Fruit fly (Drosophila melanogaster) ovary, adult (tissue): ENCODE results near the gene melt.

ENCODE experiments used
- CG17801 ChIP-seq: fragments of 200-800 bp; optimal IDR thresholded peaks from 2 replicates; lab custom pipeline; 2019; ENCODE audit warnings: missing biosample characterization, mild to moderate bottlenecking, missing genetic modification characterization, moderate library complexity; ENCODE audit not compliant: partially characterized antibody

Gene melt

DNA sequence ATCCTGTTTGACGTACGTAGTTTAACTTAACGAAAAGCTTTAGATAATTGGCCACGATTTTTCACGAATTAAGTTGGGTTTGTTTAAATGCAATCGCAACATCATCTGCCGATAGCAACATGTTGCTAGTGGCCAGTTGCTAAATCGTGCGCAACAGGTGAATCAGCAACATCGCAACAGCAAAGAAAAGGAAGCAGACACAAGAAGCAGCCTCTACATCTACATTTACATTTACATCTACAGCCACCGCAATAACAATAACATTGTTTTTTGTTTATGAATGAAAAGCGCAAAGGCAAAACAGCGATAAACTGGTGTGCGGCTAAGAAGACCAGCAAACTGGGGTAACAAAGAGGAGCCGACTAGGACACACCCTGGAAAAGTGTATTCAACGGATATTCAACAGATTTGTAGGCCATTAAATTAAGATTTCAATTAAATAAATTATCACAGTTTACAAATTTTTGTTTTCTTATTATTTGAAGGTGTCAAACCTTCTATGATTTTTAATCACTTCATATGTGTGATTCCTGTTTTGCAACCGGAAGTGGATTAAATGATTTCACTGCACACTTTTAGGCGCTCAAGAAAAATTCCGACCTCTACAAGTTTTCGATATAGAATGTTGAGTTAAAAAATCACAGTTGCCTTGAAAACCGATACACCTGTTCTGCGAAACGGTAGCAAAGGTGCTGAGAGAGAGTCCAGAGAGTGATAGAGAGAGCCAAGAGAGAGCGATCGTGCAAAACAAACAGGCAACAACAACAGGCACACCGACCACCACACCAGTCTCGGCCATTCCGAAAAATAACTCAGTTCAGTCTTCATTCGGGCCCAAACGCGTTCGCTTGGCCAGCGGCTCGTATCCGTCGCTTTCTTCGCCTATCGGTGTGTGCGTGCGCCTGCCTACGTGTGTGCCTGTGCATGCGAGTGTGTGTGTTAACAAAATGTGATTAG is at the start of gene melt:
Gene melt, plus strand, starts transcription at position 818 of the 957 bp plus-strand sequence.
- peak; percentile 69 for TF ChIP-seq CG17801

dm6 chr3L:7086093-7086492 is 48.2 kb upstream of the melt start:
- TF ChIP-seq CG17801 = no peak

dm6 chr3L:7086558-7087059 is 47.7 kb upstream of the melt start, which contains the start of gene Cpr65Ea:
TSS of gene Cpr65Ea (minus strand) at chr3L:7086608.
- no peak for TF ChIP-seq CG17801

DNA sequence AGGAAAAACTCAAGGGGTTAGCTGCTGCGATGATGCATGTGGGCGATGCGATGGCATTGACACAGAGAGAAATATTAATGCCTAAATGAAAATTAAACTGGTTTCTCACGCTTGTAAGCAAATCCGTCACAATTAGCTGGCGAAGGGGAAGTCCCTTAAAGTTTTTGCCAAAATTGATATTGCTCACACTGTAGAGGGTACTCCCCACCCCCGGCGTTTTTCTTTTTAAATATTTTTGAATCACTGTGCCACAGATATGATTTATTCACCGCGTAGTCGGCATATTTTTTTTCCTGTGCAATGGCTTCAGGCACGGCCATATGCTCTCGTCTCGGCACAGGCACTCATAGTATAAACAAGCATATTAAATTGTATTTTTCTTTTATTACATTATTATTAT is 47.0 kb upstream of the melt start:
- TF ChIP-seq CG17801 = no peak

DNA sequence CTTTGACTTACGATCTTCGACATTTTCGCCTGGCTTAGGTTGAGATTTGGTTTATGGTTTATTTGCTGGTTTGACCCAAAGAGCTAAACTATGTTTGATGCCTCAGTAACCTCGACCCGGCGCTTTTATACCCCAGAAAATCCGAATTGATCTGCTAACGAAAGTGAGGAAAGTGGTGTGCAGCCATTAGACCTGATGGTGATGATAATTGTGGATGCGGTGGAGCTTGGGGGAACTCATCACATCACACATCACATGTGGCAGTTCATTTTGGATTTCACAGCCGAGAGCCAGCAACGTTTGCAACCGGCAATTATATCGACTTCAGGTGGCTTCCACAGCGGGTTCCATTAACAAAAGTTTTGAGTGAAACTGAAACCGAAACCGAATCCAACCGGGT is 45.6 kb upstream of the melt start, which contains the start of gene Cpr65Eb:
Gene Cpr65Eb, minus strand, starts transcription at position 101 of the 400 bp plus-strand sequence.
- TF ChIP-seq CG17801 = no peak

dm6 chr3L:7090764-7091163 is 43.6 kb upstream of the melt start:
- TF ChIP-seq CG17801 = no peak

- TF ChIP-seq CG17801 = no peak
Measured at dm6 chr3L:7091331-7091904, 42.9 kb upstream of the melt start.

dm6 chr3L:7092904-7093303 is 41.4 kb upstream of the melt start, which contains the start of gene Cpr65Ec:
TSS of gene Cpr65Ec (plus strand) at chr3L:7093204.
- TF ChIP-seq CG17801 = no peak

- no peak for TF ChIP-seq CG17801
Measured at dm6 chr3L:7094020-7094419, 40.3 kb upstream of the melt start.

- TF ChIP-seq CG17801 = no peak
Measured at dm6 chr3L:7094548-7095072, 39.7 kb upstream of the melt start, which contains the start of gene form3. TSS of gene form3 (plus strand) at chr3L:7094818.

DNA sequence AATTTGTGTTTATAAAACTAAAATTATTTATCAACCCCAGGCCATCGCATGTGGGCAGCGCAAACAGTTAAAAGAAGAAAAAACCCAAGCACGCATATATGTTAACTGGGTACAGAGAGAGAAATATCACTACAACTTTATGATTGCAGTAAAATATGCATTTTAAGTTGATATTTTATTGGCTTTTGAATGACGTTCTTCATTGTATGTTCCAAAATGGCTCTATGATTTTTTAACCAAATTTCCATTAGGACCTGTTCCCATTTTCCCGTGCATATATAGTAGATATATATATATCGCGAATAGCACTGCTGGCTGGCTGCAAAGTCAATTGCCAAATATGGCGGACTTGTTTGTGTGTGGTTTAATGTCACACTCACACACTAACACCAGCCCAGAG is 37.8 kb upstream of the melt start:
- no peak for TF ChIP-seq CG17801

DNA sequence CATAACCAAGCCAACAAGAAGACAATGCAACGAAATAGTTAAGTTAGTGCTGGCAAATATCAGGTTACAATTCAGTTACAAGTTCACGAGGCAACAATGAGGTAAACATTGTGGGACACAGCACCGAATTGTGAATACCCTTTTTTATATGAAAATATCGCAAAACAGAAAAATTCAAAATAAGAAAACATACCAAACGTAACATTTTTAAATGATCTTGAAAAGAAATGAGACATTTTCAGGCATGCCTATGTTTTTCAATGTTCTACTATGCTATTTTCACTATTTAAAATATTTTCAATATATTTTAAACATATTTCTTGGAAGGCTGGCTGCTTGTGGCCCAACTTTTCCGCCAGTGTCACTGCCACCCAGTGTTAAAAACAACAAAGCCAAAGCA is 30.4 kb upstream of the melt start:
- no peak for TF ChIP-seq CG17801

DNA sequence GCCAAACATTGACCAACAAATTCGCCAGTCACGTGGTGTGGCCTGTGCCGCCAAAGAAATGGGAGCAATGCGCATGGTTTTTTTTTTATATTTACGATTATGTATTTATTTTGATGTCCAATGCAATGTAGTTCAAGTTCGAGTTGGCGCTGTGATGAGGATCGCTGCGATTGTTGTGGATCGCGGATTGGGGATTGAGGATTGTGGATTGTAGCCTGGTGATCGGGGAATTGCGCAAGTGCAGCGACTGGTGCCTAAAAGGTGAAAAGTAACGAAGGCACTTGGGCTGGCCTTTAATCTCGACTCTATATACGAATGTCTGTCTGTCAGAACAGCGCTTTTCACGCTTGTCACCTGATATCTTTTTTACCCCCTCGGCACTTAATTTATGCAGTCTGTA is 29.8 kb upstream of the melt start:
- no peak for TF ChIP-seq CG17801

DNA sequence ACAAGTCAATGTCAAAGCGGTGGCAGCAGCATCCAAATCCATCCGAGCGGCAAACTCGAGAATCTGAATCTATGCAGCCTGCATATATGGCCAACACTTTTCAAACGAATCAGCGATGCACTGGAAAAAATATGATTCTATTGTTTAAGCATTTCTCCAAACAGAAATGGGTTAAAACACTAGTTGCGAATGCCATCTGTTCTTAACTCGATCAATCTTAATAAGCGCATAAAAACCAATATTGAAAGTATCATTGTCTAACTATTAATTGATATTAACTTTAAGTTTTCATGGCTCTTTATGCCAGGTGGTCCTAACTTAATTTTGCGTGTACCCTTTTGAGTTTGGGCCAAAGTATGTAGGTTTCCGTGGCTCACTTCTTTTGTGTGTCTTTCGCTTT is 28.6 kb upstream of the melt start:
- TF ChIP-seq CG17801 = no peak

- TF ChIP-seq CG17801 = no peak
Measured at dm6 chr3L:7113010-7113409, 21.3 kb upstream of the melt start.

DNA sequence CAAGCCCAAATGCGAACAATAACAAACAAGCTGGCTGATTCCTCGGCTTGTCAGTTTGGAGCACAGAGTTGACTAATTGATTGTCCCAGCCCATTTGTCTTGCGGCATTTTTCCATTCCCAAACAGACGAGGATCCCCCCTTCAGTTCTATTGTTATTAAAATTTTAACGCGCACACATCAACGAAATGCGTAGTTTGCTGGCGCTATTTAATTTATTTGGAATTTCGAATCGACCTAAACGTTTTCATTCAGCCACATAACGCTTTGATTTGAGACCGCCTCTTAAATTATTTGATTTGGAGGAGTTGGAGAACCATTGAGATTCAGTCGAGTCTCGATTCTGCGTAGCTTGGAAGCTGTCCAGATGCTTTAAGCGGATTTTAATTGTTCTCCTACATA is 18.4 kb upstream of the melt start:
- TF ChIP-seq CG17801 = no peak

dm6 chr3L:7122136-7122535 is 12.2 kb upstream of the melt start:
- no peak for TF ChIP-seq CG17801
